Fruit fly (Drosophila melanogaster): Measurements from ENCODE around the gene Polr1E.
A peak's percentile ranks its signal among the peaks of the same experiment; 100 is the strongest.

Gene Polr1E

DNA sequence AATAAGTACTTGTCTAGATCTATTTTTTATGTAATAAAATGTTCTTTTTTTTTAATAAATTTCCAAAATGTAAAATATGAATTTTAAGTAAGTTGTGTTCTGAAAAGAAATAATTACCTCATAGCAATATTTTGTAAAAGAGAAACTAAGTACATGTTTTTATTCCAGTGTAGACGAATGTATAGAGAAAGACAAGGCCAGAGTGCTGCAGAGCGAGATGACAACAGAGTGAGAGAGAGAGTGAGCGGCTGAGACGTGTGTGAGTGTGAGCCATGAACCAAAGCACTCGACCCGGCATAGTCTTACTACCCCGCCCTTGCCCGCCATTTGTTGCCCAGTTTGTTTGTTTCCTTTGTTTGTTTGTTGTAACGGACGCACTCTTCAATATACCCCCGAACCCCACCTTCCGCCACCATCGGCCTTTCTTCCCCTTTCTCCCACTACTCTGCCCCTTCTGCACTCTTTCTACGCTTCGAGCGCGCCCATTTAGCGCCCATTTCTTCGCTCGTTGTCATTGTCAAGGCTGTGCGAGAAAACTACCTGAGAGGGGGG lies 9.9 kb upstream of the Polr1E start (continued):
- TF ChIP-seq CG14860 (GFP tag; IDR thresholded peaks at IDR 0.05; ENCODE audit: partially characterized antibody) (no peak), Lhr (GFP tag; optimal IDR thresholded peaks at IDR 0.05) (peak; percentile 58), HLH54F (GFP tag; optimal IDR thresholded peaks at IDR 0.05) (no peak), CHES-1-like (GFP tag; optimal IDR thresholded peaks at IDR 0.05) (peak; percentile 2), unc-4 (GFP tag; IDR thresholded peaks at IDR 0.05; ENCODE audit: partially characterized antibody) (no peak), dysf (GFP tag; IDR thresholded peaks at IDR 0.05) (no peak), CG12219 (GFP tag; optimal IDR thresholded peaks at IDR 0.05) (peak; percentile 43), Nf-YC (tag; optimal IDR thresholded peaks at IDR 0.05) (peak; percentile 71), HLH3B (GFP tag; IDR thresholded peaks at IDR 0.05) (no peak), E2f2 (GFP tag; IDR thresholded peaks at IDR 0.05) (peak; percentile 36; the same call in 1 of the 2 replicates), CG15479 (GFP tag; optimal IDR thresholded peaks at IDR 0.05) (no peak), Ets65A (GFP tag) (no peak), Doc2 (GFP tag; IDR thresholded peaks at IDR 0.05) (no peak), Gsc (GFP tag; IDR thresholded peaks at IDR 0.05) (no peak), sqz (GFP tag; optimal IDR thresholded peaks at IDR 0.05) (peak; percentile 25), CG4424 (GFP tag; optimal IDR thresholded peaks at IDR 0.05) (peak; percentile 33), Nf-YA (GFP tag; IDR thresholded peaks at IDR 0.05) (0 out of 2 replicates have a peak, but pooled peaks have one; percentile 45), Aef1 (GFP tag; IDR thresholded peaks at IDR 0.05) (0 out of 3 replicates have a peak, but pooled peaks have one; percentile 36), CG6854 (GFP tag; optimal IDR thresholded peaks at IDR 0.05) (peak; percentile 15), Hr3 (GFP tag; optimal IDR thresholded peaks at IDR 0.05) (peak; percentile 4), Dref (GFP tag; IDR thresholded peaks at IDR 0.05) (no peak), CG9876 (GFP tag; optimal IDR thresholded peaks at IDR 0.05) (peak; percentile 24), hbn (GFP tag; IDR thresholded peaks at IDR 0.05; ENCODE audit: partially characterized antibody) (no peak), CG12942 (GFP tag; optimal IDR thresholded peaks at IDR 0.05) (no peak), CG2712 (tag; optimal IDR thresholded peaks at IDR 0.05) (peak; percentile 70), gcm2 (GFP tag; optimal IDR thresholded peaks at IDR 0.05) (no peak), CG1529 (GFP tag; optimal IDR thresholded peaks at IDR 0.05) (peak; percentile 58), cad (GFP tag; optimal IDR thresholded peaks at IDR 0.05) (no peak), Doc3 (GFP tag; IDR thresholded peaks at IDR 0.05; ENCODE audit: partially characterized antibody) (no peak), onecut (GFP tag; IDR thresholded peaks at IDR 0.05) (peak; percentile 63), CG4707 (GFP tag; optimal IDR thresholded peaks at IDR 0.05) (peak; percentile 54), tx (GFP tag; optimal IDR thresholded peaks at IDR 0.05) (no peak), chm (GFP tag; IDR thresholded peaks at IDR 0.05) (peak; percentile 81), gcm (GFP tag; optimal IDR thresholded peaks at IDR 0.05) (peak; percentile 58), B-H1 (GFP tag; IDR thresholded peaks at IDR 0.05) (no peak), NC2β (GFP tag; optimal IDR thresholded peaks at IDR 0.05) (peak; percentile 59), CG11560 (tag; IDR thresholded peaks at IDR 0.05) (0 out of 3 replicates have a peak, but pooled peaks have one; percentile 36), vfl (GFP tag; optimal IDR thresholded peaks at IDR 0.05) (no peak), CG34224 (GFP tag; IDR thresholded peaks at IDR 0.05; ENCODE audit: partially characterized antibody) (no peak), gro (GFP tag; optimal IDR thresholded peaks at IDR 0.05) (no peak), CG7839 (tag; optimal IDR thresholded peaks at IDR 0.05) (peak; percentile 76), ssp (GFP tag; IDR thresholded peaks at IDR 0.05) (no peak), sens (GFP tag) (peak; percentile 83), MBD-R2 (GFP tag; IDR thresholded peaks at IDR 0.05) (peak; percentile 56; the same call in 1 of the 2 replicates), CG7786 (GFP tag; optimal IDR thresholded peaks at IDR 0.05) (peak; percentile 12), Max (GFP tag; optimal IDR thresholded peaks at IDR 0.05) (no peak), Elba2 (GFP tag; optimal IDR thresholded peaks at IDR 0.05) (no peak), Mrtf (GFP tag; IDR thresholded peaks at IDR 0.05) (0 out of 3 replicates have a peak, but pooled peaks have one; percentile 9), CG6175 (GFP tag; IDR thresholded peaks at IDR 0.05) (peak; percentile 76; the same call in 2 of the 3 replicates), MTF-1 (GFP tag; optimal IDR thresholded peaks at IDR 0.05; ENCODE audit: borderline replicate concordance) (peak; percentile 73), PHDP (tag; optimal IDR thresholded peaks at IDR 0.05) (peak; percentile 27)
